Fruit fly (Drosophila melanogaster) whole organism, prepupa: ENCODE results near the gene CG14143.

Source experiments
- Blimp-1 ChIP-seq: fragments of 200-800 bp; sonication (Bioruptor generic); optimal IDR thresholded peaks from 3 replicates; lab custom pipeline; 2017; ENCODE audit warnings: missing biosample characterization, missing genetic modification characterization, mild to moderate bottlenecking, moderate library complexity, missing genetic modification reagents
- CG10631 ChIP-seq: fragments of 200-800 bp; sonication (Bioruptor generic); optimal IDR thresholded peaks from 2 replicates; lab custom pipeline; 2016; ENCODE audit warnings: missing biosample characterization, missing genetic modification characterization
- CG10669 ChIP-seq: fragments of 200-800 bp; sonication (Bioruptor generic); optimal IDR thresholded peaks from 3 replicates; lab custom pipeline; 2018; ENCODE audit warnings: missing biosample characterization, mild to moderate bottlenecking, missing genetic modification characterization, moderate library complexity
- CG11294 ChIP-seq: fragments of 200-800 bp; sonication (Bioruptor generic); IDR thresholded peaks from 2 replicates; pipeline ENCODE4 v1.3.6; 2022; ENCODE audit warnings: missing biosample characterization, missing genetic modification characterization
- CG11902 ChIP-seq: fragments of 200-800 bp; sonication (Bioruptor generic); optimal IDR thresholded peaks from 3 replicates; lab custom pipeline; 2016; ENCODE audit warnings: missing biosample characterization, missing genetic modification characterization
- CG15336 ChIP-seq: fragments of 200-800 bp; sonication (Bioruptor generic); IDR thresholded peaks from 2 replicates; pipeline ENCODE4 v1.3.6; 2022; ENCODE audit warnings: missing biosample characterization, missing genetic modification characterization
- CG31627 ChIP-seq: fragments of 200-800 bp; sonication (Bioruptor generic); optimal IDR thresholded peaks from 3 replicates; lab custom pipeline; 2016; ENCODE audit warnings: missing biosample characterization, missing genetic modification characterization
- CG32006 ChIP-seq: fragments of 200-800 bp; sonication (Bioruptor generic); optimal IDR thresholded peaks from 3 replicates; lab custom pipeline; 2017; ENCODE audit warnings: missing biosample characterization, mild to moderate bottlenecking, missing genetic modification characterization
- CG3919 ChIP-seq: fragments of 200-800 bp; sonication (Bioruptor generic); optimal IDR thresholded peaks from 3 replicates; lab custom pipeline; 2016; ENCODE audit warnings: missing biosample characterization, missing genetic modification characterization
- CG4318 ChIP-seq: fragments of 200-800 bp; sonication (Bioruptor generic); optimal IDR thresholded peaks from 3 replicates; lab custom pipeline; 2017; ENCODE audit warnings: missing biosample characterization, mild to moderate bottlenecking, missing genetic modification characterization
- CG6163 ChIP-seq: fragments of 200-800 bp; sonication (Bioruptor generic); IDR thresholded peaks from 3 replicates; pipeline ENCODE4 v1.3.6; 2022; ENCODE audit warnings: missing biosample characterization, missing genetic modification characterization
- CG8632 ChIP-seq: fragments of 200-800 bp; sonication (Bioruptor generic); optimal IDR thresholded peaks from 3 replicates; lab custom pipeline; 2016; ENCODE audit warnings: missing biosample characterization, missing genetic modification characterization
- CG9139 ChIP-seq: fragments of 200-800 bp; sonication (Bioruptor generic); optimal IDR thresholded peaks from 3 replicates; lab custom pipeline; 2017; ENCODE audit warnings: missing biosample characterization, mild to moderate bottlenecking, missing genetic modification characterization
- Eip75B ChIP-seq: fragments of 200-800 bp; sonication (Bioruptor generic); optimal IDR thresholded peaks from 3 replicates; lab custom pipeline; 2016; ENCODE audit warnings: missing biosample characterization, missing genetic modification characterization
- Eip78C ChIP-seq: fragments of 200-800 bp; sonication (Bioruptor generic); peaks from one replicate; lab custom pipeline; 2016; ENCODE audit warnings: missing biosample characterization, missing genetic modification characterization
- Eip93F ChIP-seq: fragments of 200-800 bp; sonication (Bioruptor generic); optimal IDR thresholded peaks from 2 replicates; lab custom pipeline; 2016; ENCODE audit warnings: missing biosample characterization, mild to moderate bottlenecking, missing genetic modification characterization
- Hr38 ChIP-seq: sonication (Bioruptor generic); optimal IDR thresholded peaks from 2 replicates; lab custom pipeline; 2016; ENCODE audit warnings: missing biosample characterization, missing genetic modification characterization
- Hr39 ChIP-seq: fragments of 200-800 bp; sonication (Bioruptor generic); optimal IDR thresholded peaks from 2 replicates; lab custom pipeline; 2016; ENCODE audit warnings: missing biosample characterization, missing genetic modification characterization
- OdsH ChIP-seq: fragments of 200-800 bp; sonication (Bioruptor generic); optimal IDR thresholded peaks from 3 replicates; lab custom pipeline; 2016; ENCODE audit warnings: missing biosample characterization, missing genetic modification characterization
- Sox14 ChIP-seq: fragments of 200-800 bp; sonication (Bioruptor generic); optimal IDR thresholded peaks from 3 replicates; lab custom pipeline; 2016; ENCODE audit warnings: missing biosample characterization, missing genetic modification characterization
- Sox15 ChIP-seq: fragments of 200-800 bp; sonication (Bioruptor generic); optimal IDR thresholded peaks from 3 replicates; lab custom pipeline; 2016; ENCODE audit warnings: missing biosample characterization, missing genetic modification characterization
- achi ChIP-seq: fragments of 200-800 bp; sonication (Bioruptor generic); optimal IDR thresholded peaks from 3 replicates; lab custom pipeline; 2016; ENCODE audit warnings: missing biosample characterization, missing genetic modification characterization
- acj6 ChIP-seq: fragments of 200-800 bp; sonication (Bioruptor generic); optimal IDR thresholded peaks from 3 replicates; lab custom pipeline; 2016; ENCODE audit warnings: missing biosample characterization, missing genetic modification characterization
- dsx ChIP-seq: fragments of 200-800 bp; optimal IDR thresholded peaks from 3 replicates; lab custom pipeline; 2019; ENCODE audit warnings: missing biosample characterization, mild to moderate bottlenecking, missing genetic modification characterization, moderate library complexity; ENCODE audit not compliant: poor library complexity, severe bottlenecking
- esn ChIP-seq: fragments of 200-800 bp; sonication (Bioruptor generic); optimal IDR thresholded peaks from 2 replicates; lab custom pipeline; 2016; ENCODE audit warnings: missing biosample characterization, mild to moderate bottlenecking, missing genetic modification characterization, moderate library complexity
- fd85E ChIP-seq: fragments of 200-800 bp; sonication (Bioruptor generic); optimal IDR thresholded peaks from 3 replicates; lab custom pipeline; 2016; ENCODE audit warnings: missing biosample characterization, missing genetic modification characterization
- lz ChIP-seq: fragments of 200-800 bp; sonication (Bioruptor generic); optimal IDR thresholded peaks from 3 replicates; lab custom pipeline; 2016; ENCODE audit warnings: missing biosample characterization, missing genetic modification characterization
- net ChIP-seq: fragments of 200-800 bp; sonication (Bioruptor generic); optimal IDR thresholded peaks from 3 replicates; lab custom pipeline; 2016; ENCODE audit warnings: missing biosample characterization, missing genetic modification characterization
- pdm3 ChIP-seq: fragments of 200-800 bp; sonication (Bioruptor generic); optimal IDR thresholded peaks from 3 replicates; lab custom pipeline; 2016; ENCODE audit warnings: missing biosample characterization, missing genetic modification characterization
- salr ChIP-seq, 2 experiments: fragments of 200-800 bp; sonication (Bioruptor generic); optimal IDR thresholded peaks; 3 replicates each; lab custom pipeline; 2016 to 2018; ENCODE audit warnings: missing biosample characterization in 2 of 2, missing genetic modification characterization in 2 of 2, mild to moderate bottlenecking in 1 of 2
- spab ChIP-seq: fragments of 200-800 bp; sonication (Bioruptor generic); optimal IDR thresholded peaks from 2 replicates; lab custom pipeline; 2017; ENCODE audit warnings: missing biosample characterization, mild to moderate bottlenecking, missing genetic modification characterization, missing genetic modification reagents
- svp ChIP-seq: fragments of 200-800 bp; sonication (Bioruptor generic); peaks from one replicate; lab custom pipeline; 2016; ENCODE audit warnings: missing biosample characterization, missing genetic modification characterization
- vri ChIP-seq: fragments of 200-800 bp; sonication (Bioruptor generic); optimal IDR thresholded peaks from 3 replicates; lab custom pipeline; 2016; ENCODE audit warnings: missing biosample characterization, mild to moderate bottlenecking, missing genetic modification characterization

CG14143 gene

DNA sequence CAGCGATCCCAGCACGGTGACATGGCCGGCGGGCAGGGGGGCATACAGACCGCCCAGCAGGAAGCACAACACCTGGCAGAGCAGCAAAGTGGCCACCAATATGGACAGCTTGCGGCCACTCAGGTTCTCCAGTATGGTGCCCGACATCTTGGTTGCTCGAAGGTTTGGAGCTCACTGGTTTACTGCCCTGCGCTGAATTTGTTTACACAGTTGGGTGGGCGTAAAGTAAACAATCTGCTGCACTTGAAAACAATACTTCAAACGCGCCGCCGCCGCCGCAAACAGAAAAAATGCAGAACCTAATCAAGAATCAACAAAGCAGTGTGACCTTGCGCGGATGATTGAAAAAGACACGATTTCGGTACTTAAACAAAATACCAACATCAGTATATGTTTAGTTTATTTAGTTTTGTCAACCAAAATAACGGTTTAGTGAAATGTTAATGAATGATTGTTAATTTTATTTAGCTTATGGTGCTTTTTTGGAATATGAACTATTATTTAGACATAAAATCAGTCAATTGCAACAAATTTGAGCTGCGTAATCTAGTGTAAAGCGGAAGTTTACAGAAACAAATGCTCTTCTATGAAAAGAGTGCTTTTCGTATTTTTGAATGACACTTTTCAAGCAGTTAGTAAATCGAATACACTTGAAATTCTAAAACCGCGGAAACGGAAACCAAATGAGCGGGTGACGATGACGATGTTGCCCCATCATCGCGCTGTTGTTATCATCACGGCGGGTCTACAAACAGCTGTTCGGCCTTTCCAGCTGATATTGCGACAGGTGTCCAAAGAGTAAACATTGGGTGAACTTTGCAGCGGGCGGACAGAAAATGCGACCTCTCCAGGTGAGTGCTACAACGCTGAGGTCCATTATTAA is 34.8 kb downstream of the CG14143 start, which contains the start of the genes wls and Adck5 (continued):
- TF ChIP-seq svp, result no peak
- no peak for TF ChIP-seq CG32006 (GFP tag; lab: Kevin White, UChicago)
- TF ChIP-seq dsx (GFP tag; lab: Kevin White, UChicago), result no peak
- peak in 1 of 2 experiments; percentile 50 for TF ChIP-seq salr (GFP tag; optimal IDR thresholded peaks at IDR 0.05; lab: Kevin White, UChicago)
- TF ChIP-seq vri (GFP tag; lab: Kevin White, UChicago), result no peak
- TF ChIP-seq net (GFP tag; lab: Kevin White, UChicago), result peak; percentile 76
- TF ChIP-seq OdsH (GFP tag; lab: Kevin White, UChicago), result no peak
- TF ChIP-seq Hr39, result peak; percentile 32
- TF ChIP-seq fd85E (GFP tag; lab: Kevin White, UChicago), result peak; percentile 46

DNA sequence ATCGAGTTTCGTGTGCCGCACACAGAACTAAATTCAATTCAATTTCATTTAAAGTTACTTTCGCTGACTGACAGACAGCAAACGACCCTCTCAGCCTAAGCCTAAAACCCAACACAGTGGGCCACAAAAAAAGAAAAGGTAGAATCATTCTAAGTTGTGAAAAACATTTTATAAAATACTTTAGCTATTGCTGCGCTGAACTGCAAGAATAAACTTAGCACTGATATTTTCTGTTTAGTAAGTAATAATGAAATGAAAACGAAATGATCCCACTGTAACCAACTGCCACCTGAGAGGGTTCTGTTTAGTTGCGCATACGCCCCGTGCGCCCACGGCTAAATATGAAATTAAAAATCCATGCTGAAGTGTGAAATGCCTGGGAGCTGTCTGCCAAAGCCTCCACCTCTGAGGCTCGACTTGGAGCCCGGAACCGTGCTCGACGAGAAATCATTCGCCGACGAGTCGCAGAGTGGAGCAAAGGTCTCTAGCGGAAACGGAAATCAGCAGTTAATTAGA is 38.3 kb downstream of the CG14143 start, which contains the start of gene CG14142:
Gene CG14142 (plus strand): TSS at position 466 of the 516 bp plus-strand sequence.
- TF ChIP-seq CG6163 (0 out of 3 replicates have a peak, but pooled peaks have one; percentile 36), vri (GFP tag; lab: Kevin White, UChicago) (no peak), Eip78C (GFP tag; lab: Kevin White, UChicago) (peak; percentile 69), pdm3 (GFP tag; lab: Kevin White, UChicago) (peak; percentile 4)

dm6 chr3L:11182994-11183393 is 48.2 kb downstream of the CG14143 start:
- TF ChIP-seq achi, result no peak
- TF ChIP-seq acj6, result no peak
- no peak for TF ChIP-seq CG9139 (GFP tag; lab: Kevin White, UChicago)
- TF ChIP-seq Eip75B (GFP tag; lab: Kevin White, UChicago), result no peak
- no peak for TF ChIP-seq CG8632 (GFP tag; lab: Kevin White, UChicago)
- TF ChIP-seq salr (GFP tag; optimal IDR thresholded peaks at IDR 0.05; lab: Kevin White, UChicago), result no peak
- no peak for TF ChIP-seq CG3919 (GFP tag; lab: Kevin White, UChicago)
- TF ChIP-seq spab (GFP tag; lab: Kevin White, UChicago), result no peak
- no peak for TF ChIP-seq CG11294 (GFP tag; lab: Robert Waterston, UW)
- TF ChIP-seq CG10631 (GFP tag; lab: Kevin White, UChicago), result no peak
- TF ChIP-seq CG4318 (GFP tag; lab: Kevin White, UChicago), result no peak
- TF ChIP-seq Eip93F, result no peak
- TF ChIP-seq lz (GFP tag; lab: Kevin White, UChicago), result no peak

dm6 chr3L:11183965-11184364 is 49.2 kb downstream of the CG14143 start:
- TF ChIP-seq CG31627 (GFP tag; lab: Kevin White, UChicago) (no peak), Hr38 (no peak), Sox15 (GFP tag; lab: Kevin White, UChicago) (no peak), CG10669 (GFP tag; lab: Kevin White, UChicago) (no peak), Blimp-1 (GFP tag; lab: Kevin White, UChicago) (no peak), CG15336 (GFP tag; lab: Robert Waterston, UW) (no peak), Sox14 (GFP tag; lab: Kevin White, UChicago) (no peak), esn (GFP tag; lab: Kevin White, UChicago) (no peak), CG11902 (GFP tag; lab: Kevin White, UChicago) (no peak), dsx (GFP tag; lab: Kevin White, UChicago) (no peak)
